Fruit fly (Drosophila melanogaster) S2 (cell line): ENCODE data around the gene CG32249.

Source experiments
- CG8478 ChIP-seq: fragments of >200 bp; optimal IDR thresholded peaks from 2 replicates; lab custom pipeline; 2018
- CTCF ChIP-seq, 2 experiments: fragments of >200 bp; optimal IDR thresholded peaks; 2 replicates each; lab custom pipeline; 2018

DNA sequence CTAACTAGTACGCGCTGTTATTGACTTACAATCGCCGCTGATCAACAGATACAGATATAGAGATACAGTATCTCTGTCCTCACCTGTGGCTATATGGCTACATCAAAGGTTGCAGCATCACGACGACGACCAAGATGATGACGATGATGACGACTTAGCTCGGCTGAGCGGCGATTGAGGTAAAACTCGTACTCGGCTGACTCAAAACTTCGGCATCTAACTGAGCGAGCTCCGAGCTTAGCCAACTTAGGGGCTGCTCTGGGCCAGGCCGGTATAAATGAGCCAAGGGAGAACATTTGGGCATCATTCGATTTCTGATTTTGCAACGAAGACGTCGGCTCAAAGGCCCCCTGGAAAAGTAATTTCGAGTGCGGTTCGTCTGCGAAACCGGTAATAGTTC lies 33.4 kb upstream of the CG32249 start, which contains the start of gene CG15021:
- TF ChIP-seq CG8478 (lab: Kevin White, UChicago) (no peak), CTCF (optimal IDR thresholded peaks at IDR 0.05; lab: Kevin White, UChicago) (no peak)
